Fruit fly (Drosophila melanogaster): ENCODE results near the gene CG11327.

CG11327 gene

dm6 chr2L:6648163-6648628 is 38.3 kb downstream of the CG11327 start (continued):
- peak; percentile 79 for TF ChIP-seq ssp (GFP tag; IDR thresholded peaks at IDR 0.05)
- TF ChIP-seq sqz (GFP tag; optimal IDR thresholded peaks at IDR 0.05) = peak; percentile 83
- peak; percentile 3 for TF ChIP-seq MESR4 (GFP tag; optimal IDR thresholded peaks at IDR 0.05)
- TF ChIP-seq fru (optimal IDR thresholded peaks at IDR 0.05) = no peak
- peak; percentile 93 for TF ChIP-seq CG9932 (GFP tag; IDR thresholded peaks at IDR 0.05)
- no peak for TF ChIP-seq yki (optimal IDR thresholded peaks at IDR 0.05)
- peak; percentile 92 for TF ChIP-seq CG17385 (GFP tag; optimal IDR thresholded peaks at IDR 0.05)
- TF ChIP-seq Gug (GFP tag; IDR thresholded peaks at IDR 0.05) = peak; percentile 81; the same call in 3 of the 4 replicates
- peak; percentile 95 for TF ChIP-seq CG18619 (GFP tag; optimal IDR thresholded peaks at IDR 0.05)
- peak; percentile 75 for TF ChIP-seq disco-r (GFP tag; optimal IDR thresholded peaks at IDR 0.05)
- TF ChIP-seq Drgx (GFP tag; IDR thresholded peaks at IDR 0.05) = peak; percentile 94
- peak; percentile 77 for TF ChIP-seq Jarid2 (GFP tag; optimal IDR thresholded peaks at IDR 0.05)
- no peak for TF ChIP-seq CG42726 (GFP tag; IDR thresholded peaks at IDR 0.05; ENCODE audit: partially characterized antibody)
- TF ChIP-seq ci (GFP tag; IDR thresholded peaks at IDR 0.05) = peak; percentile 89
- peak; percentile 96 for TF ChIP-seq unpg (GFP tag; optimal IDR thresholded peaks at IDR 0.05)
- peak; percentile 46 for TF ChIP-seq BEAF-32 (GFP tag; optimal IDR thresholded peaks at IDR 0.05)
- TF ChIP-seq CG8478 (optimal IDR thresholded peaks at IDR 0.05) = no peak
- peak; percentile 75 for TF ChIP-seq CG10565 (GFP tag; optimal IDR thresholded peaks at IDR 0.05)
- peak; percentile 47 for TF ChIP-seq TFAM (GFP tag; optimal IDR thresholded peaks at IDR 0.05)
- peak; percentile 76 for TF ChIP-seq corto (GFP tag; optimal IDR thresholded peaks at IDR 0.05)
- TF ChIP-seq CG12219 (GFP tag; optimal IDR thresholded peaks at IDR 0.05) = peak; percentile 92
- TF ChIP-seq insv (GFP tag; optimal IDR thresholded peaks at IDR 0.05) = peak; percentile 10 to 80
- peak; percentile 81 for TF ChIP-seq CG2116 (GFP tag; optimal IDR thresholded peaks at IDR 0.05)
- peak; percentile 75 for TF ChIP-seq CG10959 (GFP tag; IDR thresholded peaks at IDR 0.05)
- peak; percentile 96 for TF ChIP-seq dmrt99B (tag; optimal IDR thresholded peaks at IDR 0.05)
- peak; percentile 95 for TF ChIP-seq slbo (GFP tag; IDR thresholded peaks at IDR 0.05)
- no peak for TF ChIP-seq lov (optimal IDR thresholded peaks at IDR 0.05)
- peak; percentile 86 for TF ChIP-seq lov (GFP tag; IDR thresholded peaks at IDR 0.05)
- peak; percentile 89 for TF ChIP-seq CG8944 (GFP tag; optimal IDR thresholded peaks at IDR 0.05)
- peak; percentile 98 for TF ChIP-seq CG13775 (GFP tag; optimal IDR thresholded peaks at IDR 0.05)
- TF ChIP-seq oc (tag; optimal IDR thresholded peaks at IDR 0.05) = peak; percentile 87
- TF ChIP-seq CG32532 (GFP tag; IDR thresholded peaks at IDR 0.05) = peak; percentile 95
- peak; percentile 92 for TF ChIP-seq lmd (GFP tag; IDR thresholded peaks at IDR 0.05)
- TF ChIP-seq CG2678 (tag; optimal IDR thresholded peaks at IDR 0.05) = peak; percentile 97
- peak; percentile 88 for TF ChIP-seq croc (GFP tag; conservative IDR thresholded peaks at IDR 0.05)
- TF ChIP-seq Hmr (GFP tag; optimal IDR thresholded peaks at IDR 0.05) = peak; percentile 97
- TF ChIP-seq CG3995 (GFP tag; optimal IDR thresholded peaks at IDR 0.05) = peak; percentile 81
- TF ChIP-seq CG10321 (GFP tag; IDR thresholded peaks at IDR 0.05) = peak; percentile 75
- peak; percentile 96 for TF ChIP-seq Oli (tag; optimal IDR thresholded peaks at IDR 0.05)
- TF ChIP-seq CG4424 (GFP tag; optimal IDR thresholded peaks at IDR 0.05) = peak; percentile 95
- peak; percentile 94 for TF ChIP-seq cwo (GFP tag; optimal IDR thresholded peaks at IDR 0.05)
- peak; percentile 86 for TF ChIP-seq gsb (GFP tag; IDR thresholded peaks at IDR 0.05)
- no peak for TF ChIP-seq Dref (GFP tag; IDR thresholded peaks at IDR 0.05)
- peak; percentile 74; the same call in 2 of the 3 replicates for TF ChIP-seq CG6175 (GFP tag; IDR thresholded peaks at IDR 0.05)
- TF ChIP-seq p53 (GFP tag; optimal IDR thresholded peaks at IDR 0.05) = peak; percentile 83
- TF ChIP-seq Dbx (GFP tag; IDR thresholded peaks at IDR 0.05) = peak; percentile 94
- peak; percentile 91 to 97 for TF ChIP-seq Hr51 (GFP tag; optimal IDR thresholded peaks at IDR 0.05)
- peak; percentile 92 for TF ChIP-seq Hand (GFP tag; optimal IDR thresholded peaks at IDR 0.05)
- TF ChIP-seq vvl (GFP tag; IDR thresholded peaks at IDR 0.05) = peak; percentile 94
- peak; percentile 92 for TF ChIP-seq ken (GFP tag; IDR thresholded peaks at IDR 0.05)
- TF ChIP-seq Poxn (GFP tag; IDR thresholded peaks at IDR 0.05) = peak; percentile 71

All from whole organism, embryonic.